Worm (Caenorhabditis elegans): ENCODE results near the gene T05C7.7.
"Not testable (repeated sequence)": the region's sequence is repeated elsewhere in the genome, so short reads cannot be mapped to it uniquely, and the experiment has no call there.

T05C7.7 gene

DNA sequence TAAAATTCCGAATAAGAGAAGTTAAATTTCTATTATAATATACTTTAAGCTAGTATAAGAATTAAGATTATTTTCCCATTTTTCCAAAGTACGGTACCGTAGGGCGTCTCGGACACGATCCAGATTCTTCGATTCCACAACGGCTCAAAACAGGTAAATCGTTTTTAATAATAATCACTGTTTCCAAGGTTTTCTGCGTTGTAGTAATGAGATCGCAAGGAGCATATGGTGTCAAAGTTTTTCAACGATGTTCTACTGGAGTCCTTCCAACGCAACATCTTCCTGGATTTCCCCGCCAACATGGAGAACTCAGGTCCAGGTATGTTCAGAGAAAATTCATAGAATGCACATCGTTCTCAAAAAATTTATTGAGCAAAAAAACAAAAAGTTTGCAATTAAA lies at the start of gene T05C7.7:
Gene T05C7.7, plus strand, starts transcription at position 301 of the 400 bp plus-strand sequence.
- TF ChIP-seq him-1, dao-5, W03F9.2 (tag; optimal IDR thresholded peaks at IDR 0.05): not testable (repeated sequence)

DNA sequence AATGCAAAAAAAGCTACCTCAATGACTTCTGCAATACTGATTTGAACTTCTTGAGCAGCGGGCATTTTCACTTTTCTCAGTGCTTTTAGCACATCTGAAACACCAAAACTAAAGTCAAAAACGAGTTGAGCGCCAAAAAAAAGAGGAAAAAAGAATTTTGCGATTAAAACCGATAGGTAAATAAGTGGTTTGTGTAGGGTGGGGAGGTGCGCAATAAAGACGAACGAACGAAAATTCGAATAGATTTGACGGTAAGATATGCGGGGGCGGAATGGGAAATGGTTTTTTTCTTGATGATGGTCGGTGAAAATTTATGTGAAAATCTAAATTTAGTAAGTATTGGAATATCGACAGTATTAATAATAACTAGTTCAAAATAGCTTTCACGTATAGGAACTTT lies 12.8 kb upstream of the T05C7.7 start, which contains the start of gene frm-5.1:
Gene frm-5.1, minus strand, starts transcription at position 101 of the 400 bp plus-strand sequence.
- no peak for TF ChIP-seq W03F9.2 (tag; optimal IDR thresholded peaks at IDR 0.05)
- no peak for TF ChIP-seq him-1 (tag; optimal IDR thresholded peaks at IDR 0.05)
- TF ChIP-seq dao-5 (tag; optimal IDR thresholded peaks at IDR 0.05) = no peak

DNA sequence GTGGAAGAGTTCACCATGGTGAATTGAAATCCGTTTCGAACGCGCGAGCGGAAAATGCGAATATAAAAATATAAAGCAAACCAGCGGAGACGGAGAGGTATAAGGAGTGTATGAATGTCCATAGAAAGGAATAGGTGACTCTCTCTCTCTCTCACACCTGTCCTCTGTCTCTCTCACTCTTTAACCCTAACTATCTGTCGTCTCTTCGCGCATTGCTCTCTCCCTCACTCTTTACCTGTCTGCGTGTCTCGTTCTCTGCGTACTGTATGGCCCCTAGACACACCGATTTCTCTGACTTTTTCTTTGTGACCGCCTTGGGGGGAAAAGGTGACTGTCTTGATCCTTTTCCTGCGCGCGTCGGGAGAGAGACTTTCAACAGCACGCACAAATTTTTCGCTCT lies 10.3 kb upstream of the T05C7.7 start:
- TF ChIP-seq dao-5 (tag; optimal IDR thresholded peaks at IDR 0.05) (no peak), W03F9.2 (tag; optimal IDR thresholded peaks at IDR 0.05) (no peak), him-1 (tag; optimal IDR thresholded peaks at IDR 0.05) (no peak)

- TF ChIP-seq him-1 (tag; optimal IDR thresholded peaks at IDR 0.05) = no peak
- TF ChIP-seq dao-5 (tag; optimal IDR thresholded peaks at IDR 0.05) = no peak
- TF ChIP-seq W03F9.2 (tag; optimal IDR thresholded peaks at IDR 0.05) = no peak
Observed at ce11 chrIV:53539-53938, 8.0 kb upstream of the T05C7.7 start, which contains the start of gene T05C7.4. TSS of gene T05C7.4 (minus strand) at chrIV:53639.

DNA sequence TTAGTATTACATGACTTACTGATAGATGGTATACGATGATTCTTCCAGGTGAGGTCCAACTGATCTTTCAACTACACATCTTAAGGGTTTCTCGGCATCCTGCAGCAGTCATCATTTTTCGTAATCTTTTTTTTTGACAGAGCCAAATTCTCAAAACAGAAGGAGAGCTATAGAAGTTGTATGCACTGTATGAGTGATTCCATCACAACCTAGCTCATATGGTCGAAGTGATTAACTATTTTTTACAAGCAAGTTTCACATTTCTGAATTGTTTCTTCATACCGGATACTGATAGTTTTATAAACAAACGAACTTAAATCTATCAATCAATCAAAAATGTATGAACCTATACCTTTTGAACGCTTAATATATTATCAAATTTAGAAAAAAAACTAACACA lies 2.7 kb upstream of the T05C7.7 start, which contains the start of gene T05C7.5:
Gene T05C7.5, minus strand, starts transcription at position 101 of the 400 bp plus-strand sequence.
- TF ChIP-seq dao-5 (tag; optimal IDR thresholded peaks at IDR 0.05) (no peak), him-1 (tag; optimal IDR thresholded peaks at IDR 0.05) (no peak), W03F9.2 (tag; optimal IDR thresholded peaks at IDR 0.05) (no peak)

ce11 chrIV:71266-71665 lies 9.7 kb downstream of the T05C7.7 start:
- no peak for TF ChIP-seq dao-5 (tag; optimal IDR thresholded peaks at IDR 0.05)
- TF ChIP-seq W03F9.2 (tag; optimal IDR thresholded peaks at IDR 0.05) = no peak
- no peak for TF ChIP-seq him-1 (tag; optimal IDR thresholded peaks at IDR 0.05)

- TF ChIP-seq W03F9.2 (tag; optimal IDR thresholded peaks at IDR 0.05) = no peak
- TF ChIP-seq him-1 (tag; optimal IDR thresholded peaks at IDR 0.05) = no peak
- TF ChIP-seq dao-5 (tag; optimal IDR thresholded peaks at IDR 0.05) = no peak
Observed at ce11 chrIV:73175-73574, 11.6 kb downstream of the T05C7.7 start.

DNA sequence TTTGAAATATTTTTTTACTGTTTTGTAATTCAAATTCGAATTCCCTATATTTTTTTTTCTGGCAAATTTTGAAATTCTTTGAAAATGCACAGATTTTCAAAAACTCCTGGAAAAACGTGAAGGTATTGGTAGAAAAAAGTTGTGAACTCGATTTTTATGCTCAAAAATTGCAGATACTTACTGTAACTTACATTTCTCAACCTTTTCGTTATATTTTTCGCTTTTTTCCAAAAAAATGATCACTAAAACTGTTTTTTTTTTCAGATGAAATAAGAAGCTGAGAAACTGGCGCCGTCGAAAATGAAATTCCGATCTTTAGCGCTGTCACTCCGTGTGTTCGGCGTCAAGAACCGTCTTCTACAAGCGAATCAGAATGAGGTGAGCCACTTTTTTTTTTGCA lies 14.5 kb downstream of the T05C7.7 start, which contains the start of gene T05C7.8:
Gene T05C7.8, plus strand, starts transcription at position 301 of the 400 bp plus-strand sequence.
- TF ChIP-seq W03F9.2 (tag; optimal IDR thresholded peaks at IDR 0.05) (no peak), dao-5 (tag; optimal IDR thresholded peaks at IDR 0.05) (no peak), him-1 (tag; optimal IDR thresholded peaks at IDR 0.05) (no peak)

- no peak for TF ChIP-seq him-1 (tag; optimal IDR thresholded peaks at IDR 0.05)
- no peak for TF ChIP-seq W03F9.2 (tag; optimal IDR thresholded peaks at IDR 0.05)
- TF ChIP-seq dao-5 (tag; optimal IDR thresholded peaks at IDR 0.05) = no peak
Observed at ce11 chrIV:77421-77820, 15.9 kb downstream of the T05C7.7 start.

- TF ChIP-seq him-1 (tag; optimal IDR thresholded peaks at IDR 0.05) (no peak), dao-5 (tag; optimal IDR thresholded peaks at IDR 0.05) (no peak), W03F9.2 (tag; optimal IDR thresholded peaks at IDR 0.05) (no peak)
Observed at ce11 chrIV:78206-78605, 16.7 kb downstream of the T05C7.7 start.

ce11 chrIV:79205-79604 lies 17.7 kb downstream of the T05C7.7 start, which contains the start of gene T05C7.9:
TSS of gene T05C7.9 (plus strand) at chrIV:79276.
- TF ChIP-seq dao-5 (tag; optimal IDR thresholded peaks at IDR 0.05) (no peak), him-1 (tag; optimal IDR thresholded peaks at IDR 0.05) (no peak), W03F9.2 (tag; optimal IDR thresholded peaks at IDR 0.05) (no peak)

DNA sequence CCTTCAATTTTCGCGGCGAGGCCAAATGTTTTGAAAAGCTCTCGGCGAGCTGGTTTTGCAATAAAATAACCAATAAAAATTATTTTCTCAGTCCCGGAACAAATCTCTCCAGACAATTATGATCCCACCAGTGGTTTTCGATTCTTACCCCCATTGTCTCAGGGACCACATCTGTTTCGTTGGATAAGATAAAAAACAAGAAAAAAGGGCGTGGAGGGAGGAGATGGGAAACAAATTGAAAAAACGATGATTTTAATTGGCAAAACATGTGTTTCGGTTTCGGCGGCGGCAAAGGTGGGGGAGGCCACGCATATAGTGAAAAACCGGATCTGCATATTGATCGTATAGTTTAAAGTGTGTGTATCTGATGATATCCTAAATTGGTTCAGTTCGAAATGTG lies 19.4 kb downstream of the T05C7.7 start:
- no peak for TF ChIP-seq W03F9.2 (tag; optimal IDR thresholded peaks at IDR 0.05)
- no peak for TF ChIP-seq him-1 (tag; optimal IDR thresholded peaks at IDR 0.05)

DNA sequence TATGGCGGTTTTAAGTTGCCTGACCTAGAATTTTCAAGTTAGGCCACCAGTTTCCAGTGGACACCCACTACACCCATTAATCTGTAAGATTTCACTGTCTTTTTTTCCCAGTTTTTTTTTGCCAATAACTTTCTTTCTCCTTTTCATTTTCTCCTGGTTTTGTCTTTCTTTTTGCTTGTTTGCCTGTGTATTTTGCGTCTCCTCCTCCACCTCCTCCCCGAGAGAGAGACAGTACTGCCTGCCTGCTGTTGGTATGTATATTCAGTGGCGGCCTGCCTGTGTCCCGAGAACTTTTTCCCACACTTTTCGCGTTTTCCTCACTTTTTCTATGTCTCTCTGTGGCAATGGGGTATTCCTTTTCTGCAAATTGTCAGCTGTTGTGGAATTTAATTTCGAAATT lies 19.9 kb downstream of the T05C7.7 start:
- TF ChIP-seq dao-5 (tag; optimal IDR thresholded peaks at IDR 0.05) (no peak), W03F9.2 (tag; optimal IDR thresholded peaks at IDR 0.05) (no peak), him-1 (tag; optimal IDR thresholded peaks at IDR 0.05) (no peak)

- no peak for TF ChIP-seq W03F9.2 (tag; optimal IDR thresholded peaks at IDR 0.05)
- no peak for TF ChIP-seq him-1 (tag; optimal IDR thresholded peaks at IDR 0.05)
- TF ChIP-seq dao-5 (tag; optimal IDR thresholded peaks at IDR 0.05) = no peak
Observed at ce11 chrIV:82309-82708, 20.8 kb downstream of the T05C7.7 start.

DNA sequence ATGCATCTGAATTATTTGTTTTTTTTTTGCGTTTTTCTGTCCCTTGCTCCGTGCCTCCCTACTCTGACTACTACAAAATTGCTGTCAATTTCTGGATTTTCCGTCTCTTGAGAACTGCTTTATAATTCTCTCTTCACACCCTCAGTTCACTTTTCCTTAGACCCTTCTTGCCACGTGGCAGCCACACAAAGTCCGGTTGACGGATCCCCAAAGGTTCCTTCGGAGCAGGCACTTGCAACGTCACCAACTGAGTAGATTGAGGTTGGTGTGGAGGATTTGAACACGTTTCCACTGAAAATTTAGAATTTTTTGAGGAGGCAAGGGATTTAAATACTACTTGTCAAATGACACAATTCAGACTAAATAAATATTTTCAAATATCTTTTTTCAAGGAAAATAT lies 25.2 kb downstream of the T05C7.7 start:
- TF ChIP-seq him-1 (tag; optimal IDR thresholded peaks at IDR 0.05) (no peak), dao-5 (tag; optimal IDR thresholded peaks at IDR 0.05) (no peak), W03F9.2 (tag; optimal IDR thresholded peaks at IDR 0.05) (no peak)

Measured in whole organism, L4/young adult.